Fruit fly (Drosophila melanogaster): ENCODE data around the gene Sfp87B.

DNA sequence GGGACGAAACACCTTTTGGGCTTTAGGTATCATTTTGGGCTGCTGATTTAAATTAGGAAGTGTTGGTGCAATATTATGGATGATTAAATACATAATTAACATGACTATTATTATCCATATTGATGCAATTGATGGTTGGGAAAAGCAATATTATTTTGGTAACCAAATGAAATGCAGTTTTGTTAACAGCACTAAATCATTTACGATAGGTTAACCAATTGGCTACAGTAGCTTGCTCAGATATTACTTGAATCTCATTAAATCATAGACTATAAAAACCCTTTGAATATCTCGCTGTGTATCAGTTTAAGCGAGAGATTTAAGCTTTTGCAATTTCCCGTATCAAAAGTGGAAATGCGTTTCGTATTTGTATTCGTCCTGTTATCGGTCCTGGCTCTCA, at the start of gene Sfp87B:
- TF ChIP-seq psq (optimal IDR thresholded peaks at IDR 0.05), result no peak
- no peak for TF ChIP-seq ttk (optimal IDR thresholded peaks at IDR 0.05)
